Worm (Caenorhabditis elegans): ENCODE measurements around the gene B0496.6.

DNA sequence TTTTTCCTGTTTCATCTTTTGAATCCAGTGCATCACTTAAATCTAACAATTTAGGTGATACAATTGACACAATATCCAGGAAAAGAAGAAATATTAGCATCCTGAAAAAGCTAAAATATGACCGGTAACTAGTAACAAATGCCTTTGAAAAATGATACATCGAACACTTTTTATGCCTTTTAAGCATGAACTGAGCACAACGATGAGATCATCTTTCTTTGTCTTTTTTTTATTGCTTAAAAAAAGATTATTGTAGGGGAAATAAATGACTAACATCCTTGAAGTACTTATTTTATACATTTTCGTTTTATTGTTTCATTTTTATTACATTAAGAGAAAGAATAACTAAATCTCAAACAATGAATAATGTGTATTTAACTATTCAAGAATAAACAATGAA, 46.9 kb downstream of the B0496.6 start, which contains the start of gene F13B6.3:
- TF ChIP-seq him-1 (tag; optimal IDR thresholded peaks at IDR 0.05) (no peak), W03F9.2 (tag; optimal IDR thresholded peaks at IDR 0.05) (no peak)

All from whole organism, L4/young adult.